Worm (Caenorhabditis elegans): ENCODE results near the gene F58E2.5.

Gene F58E2.5

ce11 chrIV:3447350-3447749, 2.6 kb downstream of the F58E2.5 start:
- TF ChIP-seq unc-62 (GFP tag; optimal IDR thresholded peaks at IDR 0.05): no peak

DNA sequence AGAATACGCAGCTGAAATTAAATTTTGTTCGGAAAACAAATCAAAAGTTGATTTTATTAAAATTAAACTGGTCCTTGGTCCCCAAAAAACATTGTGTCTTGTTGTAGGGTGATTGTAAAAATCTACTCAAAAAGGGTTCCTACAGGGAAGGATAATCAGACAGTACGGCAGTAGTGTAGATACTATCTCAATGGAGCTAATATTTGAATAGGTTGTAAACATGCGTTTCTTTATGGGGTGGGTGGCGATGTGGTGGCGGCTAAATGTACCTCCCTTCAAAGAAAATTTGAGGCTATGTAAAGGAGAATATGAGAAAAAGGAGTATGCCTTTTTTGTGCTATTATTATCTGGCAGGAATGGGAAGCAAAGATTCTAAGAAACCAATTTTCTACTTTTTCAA, 7.8 kb downstream of the F58E2.5 start:
- TF ChIP-seq unc-62 (GFP tag; optimal IDR thresholded peaks at IDR 0.05): no peak

ce11 chrIV:3453346-3453745, 8.6 kb downstream of the F58E2.5 start, which contains the start of gene srz-23:
srz-23 (plus strand) TSS chrIV:3453608.
- TF ChIP-seq unc-62 (GFP tag; optimal IDR thresholded peaks at IDR 0.05): no peak

DNA sequence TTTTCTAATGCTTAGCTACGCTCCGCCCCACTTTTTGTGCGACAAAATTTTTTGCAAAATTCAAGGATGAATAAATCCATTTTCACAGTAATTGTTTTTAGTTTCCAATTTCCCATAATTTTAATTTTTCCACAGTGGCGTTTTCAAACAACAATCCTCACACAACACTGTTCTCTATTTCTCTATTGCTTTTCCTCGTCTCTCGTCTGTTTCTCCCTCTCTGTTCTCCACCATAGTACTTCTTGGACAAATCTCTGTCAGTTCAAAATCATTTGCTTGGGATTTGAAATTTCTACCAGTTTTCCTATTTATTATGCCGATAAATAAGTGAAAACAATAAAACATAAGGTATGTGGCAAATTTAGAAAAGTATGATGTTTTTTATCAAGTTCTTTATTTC, 18.5 kb downstream of the F58E2.5 start, which contains the start of gene F58E2.4:
Gene F58E2.4, plus strand, starts transcription at position 134 of the 400 bp plus-strand sequence.
- TF ChIP-seq unc-62 (GFP tag; optimal IDR thresholded peaks at IDR 0.05): no peak

ce11 chrIV:3467128-3467527, 22.4 kb downstream of the F58E2.5 start, which contains the start of gene F58E2.3:
F58E2.3 (plus strand) TSS chrIV:3467428.
- no peak for TF ChIP-seq unc-62 (GFP tag; optimal IDR thresholded peaks at IDR 0.05)

- no peak for TF ChIP-seq unc-62 (GFP tag; optimal IDR thresholded peaks at IDR 0.05)
Measured at ce11 chrIV:3467751-3468150, 23.0 kb downstream of the F58E2.5 start.

ce11 chrIV:3469742-3470141, 25.0 kb downstream of the F58E2.5 start, which contains the start of gene F58E2.2:
F58E2.2 (plus strand) TSS chrIV:3470042.
- no peak for TF ChIP-seq unc-62 (GFP tag; optimal IDR thresholded peaks at IDR 0.05)

ce11 chrIV:3477124-3477523, 32.4 kb downstream of the F58E2.5 start, which contains the start of gene srz-69:
srz-69 (minus strand) TSS chrIV:3477224.
- no peak for TF ChIP-seq unc-62 (GFP tag; optimal IDR thresholded peaks at IDR 0.05)

- TF ChIP-seq unc-62 (GFP tag; optimal IDR thresholded peaks at IDR 0.05): no peak
Measured at ce11 chrIV:3478911-3479385, 34.2 kb downstream of the F58E2.5 start, which contains the start of the genes srz-70 and C09G12.5. srz-70 (minus strand) TSS chrIV:3479011. C09G12.5 (plus strand) TSS chrIV:3479335.

- no peak for TF ChIP-seq unc-62 (GFP tag; optimal IDR thresholded peaks at IDR 0.05)
Measured at ce11 chrIV:3481760-3482159, 37.0 kb downstream of the F58E2.5 start, which contains the start of gene srz-37. srz-37 (minus strand) TSS chrIV:3481860.

- no peak for TF ChIP-seq unc-62 (GFP tag; optimal IDR thresholded peaks at IDR 0.05)
Measured at ce11 chrIV:3482195-3482959, 37.7 kb downstream of the F58E2.5 start, which contains the start of gene srz-82. srz-82 (plus strand) TSS chrIV:3482895.

DNA sequence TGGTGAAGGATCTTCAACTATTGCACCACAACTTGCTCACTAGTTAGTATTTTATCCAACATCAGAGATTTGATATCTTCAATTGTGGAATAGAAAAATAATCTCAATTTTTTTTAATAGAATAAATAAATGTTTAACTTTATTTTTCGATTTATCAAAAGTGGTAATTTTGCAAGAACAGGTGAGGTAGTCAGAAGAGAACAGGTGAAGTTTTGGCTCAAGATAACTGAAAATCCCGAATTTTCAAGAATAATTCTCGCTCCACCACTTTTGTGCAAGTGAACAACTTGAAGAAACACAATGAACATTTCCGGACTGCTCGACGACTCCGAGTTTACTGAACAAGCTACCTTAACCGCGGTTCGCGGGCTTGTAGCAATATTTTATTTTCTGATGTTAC, 46.8 kb downstream of the F58E2.5 start, which contains the start of gene srz-78:
Gene srz-78, plus strand, starts transcription at position 301 of the 400 bp plus-strand sequence.
- no peak for TF ChIP-seq unc-62 (GFP tag; optimal IDR thresholded peaks at IDR 0.05)

ce11 chrIV:3493310-3493709, 48.6 kb downstream of the F58E2.5 start, which contains the start of gene srz-79:
srz-79 (plus strand) TSS chrIV:3493610.
- no peak for TF ChIP-seq unc-62 (GFP tag; optimal IDR thresholded peaks at IDR 0.05)

Measured in whole organism, dauer.